Fruit fly (Drosophila melanogaster) whole organism, embryonic: ENCODE data around the gene CG6785.

Experiments
- ATbp ChIP-seq: fragments of 200-800 bp; sonication (Bioruptor generic); optimal IDR thresholded peaks from 2 replicates; lab custom pipeline; 2017; ENCODE audit warnings: missing biosample characterization, mild to moderate bottlenecking, missing genetic modification characterization, missing genetic modification reagents
- BEAF-32 ChIP-seq: fragments of 200-800 bp; sonication (Bioruptor generic); optimal IDR thresholded peaks from 3 replicates; lab custom pipeline; 2017; ENCODE audit warnings: missing biosample characterization, missing genetic modification characterization, mild to moderate bottlenecking, moderate library complexity, missing genetic modification reagents
- Blimp-1 ChIP-seq: fragments of 200-800 bp; sonication (Bioruptor generic); optimal IDR thresholded peaks from 3 replicates; lab custom pipeline; 2018; ENCODE audit warnings: missing biosample characterization, missing genetic modification characterization, mild to moderate bottlenecking, moderate library complexity, missing genetic modification reagents
- CG10267 ChIP-seq: fragments of 200-800 bp; sonication (Bioruptor generic); optimal IDR thresholded peaks from 2 replicates; lab custom pipeline; 2018; ENCODE audit warnings: missing biosample characterization, mild to moderate bottlenecking, missing genetic modification characterization, moderate library complexity
- CG10959 ChIP-seq: fragments of 200-800 bp; sonication (Bioruptor generic); IDR thresholded peaks from 2 replicates; pipeline ENCODE4 v1.3.6; 2022; ENCODE audit warnings: missing biosample characterization, missing genetic modification characterization
- CG11247 ChIP-seq: fragments of 200-800 bp; sonication (Bioruptor generic); IDR thresholded peaks from 2 replicates; pipeline ENCODE4 v1.3.6; 2022; ENCODE audit warnings: missing biosample characterization, missing genetic modification characterization
- CG11695 ChIP-seq: fragments of 200-800 bp; sonication (Bioruptor generic); IDR thresholded peaks from 3 replicates; pipeline ENCODE4 v1.3.6; 2022; ENCODE audit warnings: missing biosample characterization, missing genetic modification characterization
- CG12155 ChIP-seq: fragments of 200-800 bp; sonication (Bioruptor generic); optimal IDR thresholded peaks from 3 replicates; lab custom pipeline; 2016; ENCODE audit warnings: missing biosample characterization, missing genetic modification characterization
- CG12659 ChIP-seq: fragments of 200-800 bp; sonication (Bioruptor generic); optimal IDR thresholded peaks from 3 replicates; lab custom pipeline; 2017; ENCODE audit warnings: mild to moderate bottlenecking, missing biosample characterization, missing genetic modification reagents, missing genetic modification characterization
- CG12744 ChIP-seq: fragments of 200-800 bp; sonication (Bioruptor generic); optimal IDR thresholded peaks from 2 replicates; lab custom pipeline; 2016; ENCODE audit warnings: missing biosample characterization, missing genetic modification characterization
- CG13287 ChIP-seq: fragments of 200-800 bp; sonication (Bioruptor generic); IDR thresholded peaks from 2 replicates; pipeline ENCODE4 v1.3.6; 2022; ENCODE audit warnings: missing biosample characterization, missing genetic modification characterization; ENCODE audit not compliant: partially characterized antibody
- CG14441 ChIP-seq: fragments of 200-800 bp; sonication (Bioruptor generic); IDR thresholded peaks from 2 replicates; pipeline ENCODE4 v1.3.6; 2022; ENCODE audit warnings: missing biosample characterization, missing genetic modification characterization
- CG16813 ChIP-seq: fragments of 200-800 bp; sonication (Bioruptor generic); IDR thresholded peaks from 3 replicates; pipeline ENCODE4 v1.3.6; 2022; ENCODE audit warnings: missing biosample characterization, missing genetic modification characterization; ENCODE audit not compliant: partially characterized antibody
- CG17568 ChIP-seq: fragments of 200-800 bp; sonication (Bioruptor generic); optimal IDR thresholded peaks from 2 replicates; lab custom pipeline; 2018; ENCODE audit warnings: missing biosample characterization, mild to moderate bottlenecking, missing genetic modification characterization, moderate library complexity
- CG1792 ChIP-seq: fragments of 200-800 bp; sonication (Bioruptor generic); optimal IDR thresholded peaks from 2 replicates; lab custom pipeline; 2016; ENCODE audit warnings: missing biosample characterization, missing genetic modification characterization
- CG2199 ChIP-seq: fragments of 200-800 bp; sonication (Bioruptor generic); IDR thresholded peaks from 3 replicates; pipeline ENCODE4 v1.3.6; 2022; ENCODE audit warnings: missing biosample characterization, missing genetic modification characterization
- CG30020 ChIP-seq: fragments of 200-800 bp; optimal IDR thresholded peaks from 2 replicates; lab custom pipeline; 2019; ENCODE audit warnings: missing biosample characterization, mild to moderate bottlenecking, missing genetic modification characterization, moderate library complexity
- CG3065 ChIP-seq: fragments of 200-800 bp; sonication (Bioruptor generic); optimal IDR thresholded peaks from 2 replicates; lab custom pipeline; 2016; ENCODE audit warnings: missing biosample characterization, missing genetic modification characterization
- CG32532 ChIP-seq: fragments of 200-800 bp; sonication (Bioruptor generic); IDR thresholded peaks from 2 replicates; pipeline ENCODE4 v1.3.6; 2022; ENCODE audit warnings: missing biosample characterization, missing genetic modification characterization
- CG34422 ChIP-seq: fragments of 200-800 bp; sonication (Bioruptor generic); IDR thresholded peaks from 3 replicates; pipeline ENCODE4 v1.3.6; 2022; ENCODE audit warnings: missing biosample characterization, missing genetic modification characterization
- CG42726 ChIP-seq: fragments of 200-800 bp; sonication (Bioruptor generic); IDR thresholded peaks from 2 replicates; pipeline ENCODE4 v1.3.6; 2022; ENCODE audit warnings: missing biosample characterization, missing genetic modification characterization; ENCODE audit not compliant: partially characterized antibody
- CG43689 ChIP-seq: fragments of 200-800 bp; sonication (Bioruptor generic); IDR thresholded peaks from 2 replicates; pipeline ENCODE4 v1.3.6; 2022; ENCODE audit warnings: missing biosample characterization, missing genetic modification characterization
- CG4617 ChIP-seq: fragments of 200-800 bp; sonication (Bioruptor generic); optimal IDR thresholded peaks from 3 replicates; lab custom pipeline; 2016; ENCODE audit warnings: missing biosample characterization, missing genetic modification characterization, borderline replicate concordance
- CG4854 ChIP-seq: fragments of 200-800 bp; sonication (Bioruptor generic); optimal IDR thresholded peaks from 2 replicates; lab custom pipeline; 2016; ENCODE audit warnings: missing biosample characterization, missing genetic modification characterization, inconsistent platforms
- CG6765 ChIP-seq: fragments of 200-800 bp; sonication (Bioruptor generic); optimal IDR thresholded peaks from 3 replicates; lab custom pipeline; 2017; ENCODE audit warnings: missing biosample characterization, mild to moderate bottlenecking, missing genetic modification characterization
- CG9437 ChIP-seq: fragments of 200-800 bp; sonication (Bioruptor generic); optimal IDR thresholded peaks from 2 replicates; lab custom pipeline; 2018; ENCODE audit warnings: missing biosample characterization, mild to moderate bottlenecking, missing genetic modification characterization
- CG9817 ChIP-seq: fragments of 200-800 bp; sonication (Bioruptor generic); optimal IDR thresholded peaks from 2 replicates; lab custom pipeline; 2018; ENCODE audit warnings: missing biosample characterization, mild to moderate bottlenecking, missing genetic modification characterization, moderate library complexity
- CG9876 ChIP-seq: fragments of 200-800 bp; sonication (Bioruptor generic); optimal IDR thresholded peaks from 2 replicates; lab custom pipeline; 2016; ENCODE audit warnings: missing biosample characterization, missing genetic modification characterization
- Dp ChIP-seq: fragments of 200-800 bp; sonication (Bioruptor generic); optimal IDR thresholded peaks from 2 replicates; lab custom pipeline; 2018; ENCODE audit warnings: missing biosample characterization, mild to moderate bottlenecking, missing genetic modification characterization, moderate library complexity
- E2f1 ChIP-seq: fragments of 200-800 bp; sonication (Bioruptor generic); IDR thresholded peaks from 2 replicates; pipeline ENCODE4 v1.3.6; 2022; ENCODE audit warnings: missing biosample characterization, missing genetic modification characterization
- Gug ChIP-seq: fragments of 200-800 bp; sonication (Bioruptor generic); IDR thresholded peaks from 4 replicates; pipeline ENCODE4 v1.3.6; 2022; ENCODE audit warnings: missing biosample characterization, missing genetic modification characterization
- HmgZ ChIP-seq: fragments of 200-800 bp; sonication (Bioruptor generic); optimal IDR thresholded peaks from 2 replicates; lab custom pipeline; 2018; ENCODE audit warnings: missing biosample characterization, mild to moderate bottlenecking, missing genetic modification characterization
- Max ChIP-seq: fragments of 200-800 bp; sonication (Bioruptor generic); optimal IDR thresholded peaks from 2 replicates; lab custom pipeline; 2016; ENCODE audit warnings: missing biosample characterization, mild to moderate bottlenecking, missing genetic modification characterization
- Med ChIP-seq: fragments of 200-800 bp; sonication (Bioruptor generic); peaks from one replicate; lab custom pipeline; 2016; ENCODE audit warnings: missing biosample characterization, missing genetic modification characterization, mild to moderate bottlenecking, inconsistent platforms, moderate library complexity
- NC2β ChIP-seq: fragments of 200-800 bp; sonication (Bioruptor generic); optimal IDR thresholded peaks from 2 replicates; lab custom pipeline; 2016; ENCODE audit warnings: missing biosample characterization, missing genetic modification characterization
- Sry-β ChIP-seq: fragments of 200-800 bp; sonication (Bioruptor generic); optimal IDR thresholded peaks from 2 replicates; lab custom pipeline; 2018; ENCODE audit warnings: missing biosample characterization, mild to moderate bottlenecking, missing genetic modification characterization, moderate library complexity
- Tbp ChIP-seq: fragments of >200 bp; optimal IDR thresholded peaks from 2 replicates; lab custom pipeline; 2018; ENCODE audit warnings: missing biosample characterization, missing genetic modification characterization
- bcd ChIP-seq: fragments of 200-800 bp; sonication (Bioruptor generic); optimal IDR thresholded peaks from 2 replicates; lab custom pipeline; 2017; ENCODE audit warnings: missing biosample characterization, mild to moderate bottlenecking, missing genetic modification characterization
- chn ChIP-seq: fragments of 200-800 bp; sonication (Bioruptor generic); optimal IDR thresholded peaks from 2 replicates; lab custom pipeline; 2016; ENCODE audit warnings: missing biosample characterization, missing genetic modification characterization
- corto ChIP-seq: fragments of 200-800 bp; sonication (Bioruptor generic); optimal IDR thresholded peaks from 2 replicates; lab custom pipeline; 2016; ENCODE audit warnings: missing biosample characterization, mild to moderate bottlenecking, missing genetic modification characterization, moderate library complexity
- croc ChIP-seq: fragments of 200-800 bp; sonication (Bioruptor generic); conservative IDR thresholded peaks from 3 replicates; pipeline ENCODE4 v1.3.6; 2022; ENCODE audit warnings: missing biosample characterization, missing genetic modification characterization
- exex ChIP-seq: fragments of 200-800 bp; sonication (Bioruptor generic); optimal IDR thresholded peaks from 4 replicates; lab custom pipeline; 2018; ENCODE audit warnings: missing biosample characterization, mild to moderate bottlenecking, missing genetic modification characterization, moderate library complexity
- knrl ChIP-seq: fragments of 200-800 bp; sonication (Bioruptor generic); IDR thresholded peaks from 3 replicates; pipeline ENCODE4 v1.3.6; 2022; ENCODE audit warnings: missing biosample characterization, missing genetic modification characterization; ENCODE audit not compliant: partially characterized antibody
- mam ChIP-seq: fragments of 200-800 bp; sonication (Bioruptor generic); optimal IDR thresholded peaks from 3 replicates; lab custom pipeline; 2016; ENCODE audit warnings: missing biosample characterization, missing genetic modification characterization
- pfk ChIP-seq: fragments of 200-800 bp; sonication (Bioruptor generic); optimal IDR thresholded peaks from 2 replicates; lab custom pipeline; 2018; ENCODE audit warnings: missing biosample characterization, mild to moderate bottlenecking, missing genetic modification characterization, moderate library complexity
- slbo ChIP-seq: fragments of 200-800 bp; sonication (Bioruptor generic); IDR thresholded peaks from 2 replicates; pipeline ENCODE4 v1.3.6; 2022; ENCODE audit warnings: missing biosample characterization, missing genetic modification characterization
- stwl ChIP-seq: fragments of 200-800 bp; sonication (Bioruptor generic); optimal IDR thresholded peaks from 3 replicates; lab custom pipeline; 2018; ENCODE audit warnings: missing biosample characterization, mild to moderate bottlenecking, missing genetic modification characterization, moderate library complexity
- sug ChIP-seq: fragments of 200-800 bp; optimal IDR thresholded peaks from 2 replicates; lab custom pipeline; 2019; ENCODE audit warnings: missing biosample characterization, mild to moderate bottlenecking, missing genetic modification characterization, moderate library complexity
- trem ChIP-seq: fragments of 200-800 bp; optimal IDR thresholded peaks from 3 replicates; lab custom pipeline; 2019; ENCODE audit warnings: missing biosample characterization, mild to moderate bottlenecking, missing genetic modification characterization, moderate library complexity
- zen2 ChIP-seq: fragments of 200-800 bp; sonication (Bioruptor generic); IDR thresholded peaks from 3 replicates; pipeline ENCODE4 v1.3.6; 2022; ENCODE audit warnings: missing biosample characterization, missing genetic modification characterization; ENCODE audit not compliant: partially characterized antibody

The CG6785 gene

dm6 chr2L:12038177-12038581 lies 6.8 kb downstream of the CG6785 start, which contains the start of gene Tom70 (continued):
- TF ChIP-seq CG4617 (GFP tag; lab: Kevin White, UChicago) = peak; percentile 57
- TF ChIP-seq CG43689 (GFP tag; lab: Robert Waterston, UW) = no peak
- TF ChIP-seq CG9817 (tag; lab: Kevin White, UChicago) = no peak
- peak; percentile 47; the same call in 1 of the 3 replicates for TF ChIP-seq knrl (GFP tag; lab: Robert Waterston, UW)
- no peak for TF ChIP-seq CG32532 (GFP tag; lab: Robert Waterston, UW)
- no peak for TF ChIP-seq CG9876 (GFP tag; lab: Kevin White, UChicago)
- TF ChIP-seq CG12659 (GFP tag; lab: Kevin White, UChicago) = peak; percentile 32
- TF ChIP-seq CG14441 (GFP tag; lab: Robert Waterston, UW) = no peak
- no peak for TF ChIP-seq CG11247 (GFP tag; lab: Robert Waterston, UW)
- no peak for TF ChIP-seq chn (GFP tag; lab: Kevin White, UChicago)
- peak; percentile 34; the same call in 1 of the 3 replicates for TF ChIP-seq zen2 (GFP tag; lab: Robert Waterston, UW)
- no peak for TF ChIP-seq NC2β (GFP tag; lab: Kevin White, UChicago)
- no peak for TF ChIP-seq bcd (GFP tag; lab: Kevin White, UChicago)
- peak; percentile 5 for TF ChIP-seq CG30020 (tag; lab: Kevin White, UChicago)
- TF ChIP-seq stwl = peak; percentile 62
- TF ChIP-seq Max (GFP tag; lab: Kevin White, UChicago) = peak; percentile 8
- TF ChIP-seq Gug (GFP tag; lab: Robert Waterston, UW) = no peak
- no peak for TF ChIP-seq croc
- TF ChIP-seq CG9437 (GFP tag; lab: Kevin White, UChicago) = no peak
- TF ChIP-seq CG2199 (GFP tag; lab: Robert Waterston, UW) = no peak
- no peak for TF ChIP-seq CG11695 (GFP tag; lab: Robert Waterston, UW)
- TF ChIP-seq CG12744 (GFP tag; lab: Kevin White, UChicago) = no peak
- TF ChIP-seq Med = peak; percentile 25
- TF ChIP-seq ATbp (GFP tag; lab: Kevin White, UChicago) = no peak
- TF ChIP-seq CG12155 = no peak
- TF ChIP-seq CG3065 (GFP tag; lab: Kevin White, UChicago) = no peak
- TF ChIP-seq Blimp-1 = no peak
- no peak for TF ChIP-seq corto (GFP tag; lab: Kevin White, UChicago)
- no peak for TF ChIP-seq CG10959
- no peak for TF ChIP-seq Tbp
- no peak for TF ChIP-seq exex (tag; lab: Kevin White, UChicago)
- peak; percentile 52 for TF ChIP-seq Sry-β (GFP tag; lab: Kevin White, UChicago)
- peak; percentile 88 for TF ChIP-seq sug
- TF ChIP-seq CG1792 = no peak
- TF ChIP-seq CG42726 = 0 out of 2 replicates have a peak, but pooled peaks have one; percentile 37
- TF ChIP-seq CG16813 (GFP tag; lab: Robert Waterston, UW) = peak; percentile 51
- TF ChIP-seq slbo (GFP tag; lab: Robert Waterston, UW) = no peak
- TF ChIP-seq BEAF-32 = peak; percentile 66
- no peak for TF ChIP-seq CG10267
- no peak for TF ChIP-seq CG17568 (GFP tag; lab: Kevin White, UChicago)
- TF ChIP-seq trem = peak; percentile 38
- peak; percentile 19 for TF ChIP-seq HmgZ
- TF ChIP-seq Dp (GFP tag; lab: Kevin White, UChicago) = peak; percentile 36
- TF ChIP-seq CG4854 (GFP tag; lab: Kevin White, UChicago) = no peak
- TF ChIP-seq E2f1 = no peak
- TF ChIP-seq CG34422 (GFP tag; lab: Robert Waterston, UW) = peak; percentile 75; the same call in 1 of the 3 replicates
- TF ChIP-seq CG6765 (GFP tag; lab: Kevin White, UChicago) = no peak
- TF ChIP-seq pfk (GFP tag; lab: Kevin White, UChicago) = no peak
- no peak for TF ChIP-seq mam (GFP tag; lab: Kevin White, UChicago)
- peak; percentile 55 for TF ChIP-seq CG13287 (GFP tag; lab: Robert Waterston, UW)
